Worm (Caenorhabditis elegans) whole organism, L2 larva: ENCODE data around the gene znf-593.

Experiments
- C34F6.9 ChIP-seq: fragments of 150-350 bp; optimal IDR thresholded peaks from 2 replicates; lab custom pipeline; 2014; ENCODE audit warnings: missing biosample characterization, missing genetic modification characterization
- R02D3.7 ChIP-seq: fragments of 150-350 bp; optimal IDR thresholded peaks from 2 replicates; lab custom pipeline; 2014; ENCODE audit warnings: missing biosample characterization, missing genetic modification characterization
- Y55F3AM.14 ChIP-seq: fragments of 200-800 bp; sonication (Bioruptor generic); optimal IDR thresholded peaks from 2 replicates; lab custom pipeline; 2018; ENCODE audit warnings: mild to moderate bottlenecking, missing genetic modification characterization, missing compliant biosample characterization
- ZK546.5 ChIP-seq: sonication (generic microtip); optimal IDR thresholded peaks from 2 replicates; lab custom pipeline; 2017; ENCODE audit warnings: missing biosample characterization, missing genetic modification characterization
- alr-1 ChIP-seq: fragments of 150-350 bp; optimal IDR thresholded peaks from 2 replicates; lab custom pipeline; 2014; ENCODE audit warnings: missing biosample characterization, missing genetic modification characterization
- ama-1 ChIP-seq: fragments of 150-350 bp; optimal IDR thresholded peaks from 2 replicates; lab custom pipeline; 2018; ENCODE audit warnings: inconsistent platforms
- blmp-1 ChIP-seq: sonication (generic microtip); optimal IDR thresholded peaks from 2 replicates; lab custom pipeline; 2017; ENCODE audit warnings: missing genetic modification characterization, mild to moderate bottlenecking, missing compliant biosample characterization, antibody characterized with exemption, moderate library complexity; ENCODE audit not compliant: insufficient read depth
- ceh-16 ChIP-seq: fragments of 150-350 bp; optimal IDR thresholded peaks from 2 replicates; lab custom pipeline; 2014; ENCODE audit warnings: missing biosample characterization, missing genetic modification characterization
- ceh-82 ChIP-seq: fragments of 150-350 bp; optimal IDR thresholded peaks from 2 replicates; lab custom pipeline; 2014; ENCODE audit warnings: missing biosample characterization, missing genetic modification characterization
- dmd-4 ChIP-seq: sonication (generic microtip); optimal IDR thresholded peaks from 2 replicates; lab custom pipeline; 2017; ENCODE audit warnings: missing biosample characterization, missing genetic modification characterization
- egl-27 ChIP-seq: sonication (generic microtip); optimal IDR thresholded peaks from 3 replicates; lab custom pipeline; 2017; ENCODE audit warnings: missing biosample characterization, missing genetic modification reagents, missing genetic modification characterization
- elt-1 ChIP-seq: fragments of 150-350 bp; optimal IDR thresholded peaks from 2 replicates; lab custom pipeline; 2014; ENCODE audit warnings: missing biosample characterization, missing genetic modification characterization
- fos-1 ChIP-seq: fragments of 150-350 bp; optimal IDR thresholded peaks from 2 replicates; lab custom pipeline; 2014; ENCODE audit warnings: missing biosample characterization, missing genetic modification characterization
- gmeb-1 ChIP-seq: fragments of 150-350 bp; optimal IDR thresholded peaks from 2 replicates; lab custom pipeline; 2014; ENCODE audit warnings: missing biosample characterization, missing genetic modification characterization
- lin-11 ChIP-seq: fragments of 150-350 bp; sonication (generic microtip); optimal IDR thresholded peaks from 2 replicates; lab custom pipeline; 2014; ENCODE audit warnings: missing biosample characterization, missing genetic modification characterization, inconsistent platforms, mixed read lengths
- lin-13 ChIP-seq: fragments of 150-350 bp; optimal IDR thresholded peaks from 2 replicates; lab custom pipeline; 2014; ENCODE audit warnings: missing biosample characterization, missing genetic modification reagents, missing genetic modification characterization
- lin-39 ChIP-seq: fragments of 150-350 bp; optimal IDR thresholded peaks from 2 replicates; lab custom pipeline; 2014; ENCODE audit warnings: missing biosample characterization, missing genetic modification reagents, missing genetic modification characterization
- lsy-2 ChIP-seq, 2 experiments: fragments of 150-350 bp in 1 of 2; sonication (generic microtip) in 1 of 2; optimal IDR thresholded peaks; 2 replicates each; lab custom pipeline; 2014 to 2017; ENCODE audit warnings: missing biosample characterization in 2 of 2, missing genetic modification characterization in 2 of 2
- mab-5 ChIP-seq: fragments of 150-350 bp; optimal IDR thresholded peaks from 2 replicates; lab custom pipeline; 2014; ENCODE audit warnings: missing biosample characterization, missing genetic modification characterization
- mbf-1 ChIP-seq: sonication (generic microtip); optimal IDR thresholded peaks from 2 replicates; lab custom pipeline; 2017; ENCODE audit warnings: missing biosample characterization, missing genetic modification characterization
- mdl-1 ChIP-seq, 2 experiments: fragments of 150-350 bp in 1 of 2; sonication (generic microtip) in 1 of 2; optimal IDR thresholded peaks; 2 replicates each; lab custom pipeline; 2017; ENCODE audit warnings: missing biosample characterization in 2 of 2, missing genetic modification characterization in 2 of 2
- nhr-10 ChIP-seq: sonication (generic microtip); optimal IDR thresholded peaks from 2 replicates; lab custom pipeline; 2017; ENCODE audit warnings: missing biosample characterization, missing genetic modification characterization
- nhr-11 ChIP-seq: fragments of 150-350 bp; optimal IDR thresholded peaks from 2 replicates; lab custom pipeline; 2014; ENCODE audit warnings: missing biosample characterization, missing genetic modification characterization
- nhr-12 ChIP-seq: fragments of 150-350 bp; optimal IDR thresholded peaks from 2 replicates; lab custom pipeline; 2014; ENCODE audit warnings: missing biosample characterization, missing genetic modification characterization
- nhr-21 ChIP-seq: fragments of 150-350 bp; optimal IDR thresholded peaks from 2 replicates; lab custom pipeline; 2014; ENCODE audit warnings: missing biosample characterization, missing genetic modification characterization
- nhr-23 ChIP-seq: fragments of 150-350 bp; optimal IDR thresholded peaks from 2 replicates; lab custom pipeline; 2014; ENCODE audit warnings: missing biosample characterization, missing genetic modification reagents, missing genetic modification characterization
- nhr-237 ChIP-seq: fragments of 150-350 bp; optimal IDR thresholded peaks from 2 replicates; lab custom pipeline; 2014; ENCODE audit warnings: missing biosample characterization, missing genetic modification characterization
- nhr-25 ChIP-seq: fragments of 150-350 bp; sonication (generic microtip); optimal IDR thresholded peaks from 3 replicates; lab custom pipeline; 2014; ENCODE audit warnings: missing biosample characterization, missing genetic modification characterization
- sem-4 ChIP-seq: fragments of 150-350 bp; optimal IDR thresholded peaks from 2 replicates; lab custom pipeline; 2014; ENCODE audit warnings: missing biosample characterization, missing genetic modification reagents, missing genetic modification characterization
- skn-1 ChIP-seq: sonication (generic microtip); optimal IDR thresholded peaks from 2 replicates; lab custom pipeline; 2017; ENCODE audit warnings: missing biosample characterization, missing genetic modification characterization
- sma-9 ChIP-seq, 2 experiments: fragments of 150-350 bp in 1 of 2; sonication (generic microtip) in 1 of 2; optimal IDR thresholded peaks; 2 replicates each; lab custom pipeline; 2014 to 2016; ENCODE audit warnings: missing genetic modification characterization in 2 of 2, mild to moderate bottlenecking in 1 of 2, missing biosample characterization in 1 of 2, missing compliant biosample characterization in 1 of 2, missing genetic modification reagents in 1 of 2, moderate library complexity in 1 of 2
- snpc-4 ChIP-seq: fragments of 150-350 bp; optimal IDR thresholded peaks from 2 replicates; lab custom pipeline; 2014; ENCODE audit warnings: missing biosample characterization, missing genetic modification characterization
- unc-39 ChIP-seq: fragments of 150-350 bp; optimal IDR thresholded peaks from 2 replicates; lab custom pipeline; 2014; ENCODE audit warnings: missing biosample characterization, missing genetic modification characterization
- unc-55 ChIP-seq: fragments of 150-350 bp; sonication (generic microtip); optimal IDR thresholded peaks from 3 replicates; lab custom pipeline; 2014; ENCODE audit warnings: missing biosample characterization, missing genetic modification reagents, missing genetic modification characterization
- unc-62 ChIP-seq: fragments of 150-350 bp; optimal IDR thresholded peaks from 2 replicates; lab custom pipeline; 2014; ENCODE audit warnings: missing biosample characterization, missing genetic modification reagents, missing genetic modification characterization
- ztf-1 ChIP-seq: fragments of 200-800 bp; sonication (Bioruptor generic); conservative IDR thresholded peaks from 2 replicates; pipeline ENCODE4 v1.3.6; 2022; ENCODE audit warnings: missing genetic modification characterization, missing compliant biosample characterization
- ztf-11 ChIP-seq: sonication (generic microtip); optimal IDR thresholded peaks from 2 replicates; lab custom pipeline; 2017; ENCODE audit warnings: missing biosample characterization, missing genetic modification characterization
- ztf-4 ChIP-seq: fragments of 150-350 bp; optimal IDR thresholded peaks from 2 replicates; lab custom pipeline; 2014; ENCODE audit warnings: missing biosample characterization, missing genetic modification characterization

Gene znf-593

ce11 chrIII:11898169-11898568, 20.4 kb downstream of the znf-593 start, which contains the start of gene tsen-2:
TSS of gene tsen-2 (minus strand) at chrIII:11898269.
- TF ChIP-seq nhr-21 (tag; lab: Kevin White, UChicago), result no peak
- TF ChIP-seq C34F6.9 (tag; lab: Kevin White, UChicago), result no peak
- TF ChIP-seq blmp-1, result no peak
- TF ChIP-seq ztf-1 (GFP tag; lab: Robert Waterston, UW), result no peak
- TF ChIP-seq egl-27, result no peak
- TF ChIP-seq ceh-82 (tag; lab: Kevin White, UChicago), result no peak
- TF ChIP-seq lin-11 (tag; lab: Kevin White, UChicago), result no peak
- TF ChIP-seq mab-5, result no peak
- no peak for TF ChIP-seq sma-9 (GFP tag; optimal IDR thresholded peaks at IDR 0.05; lab: Kevin White, UChicago)
- no peak for TF ChIP-seq sma-9 (tag; optimal IDR thresholded peaks at IDR 0.05; lab: Kevin White, UChicago)
- no peak for TF ChIP-seq unc-39 (tag; lab: Kevin White, UChicago)
- TF ChIP-seq mdl-1 (tag; optimal IDR thresholded peaks at IDR 0.05; lab: Kevin White, UChicago), result no peak
- no peak for TF ChIP-seq dmd-4 (tag; lab: Kevin White, UChicago)

ce11 chrIII:11896652-11897051, 21.9 kb downstream of the znf-593 start:
- TF ChIP-seq nhr-25 (tag; lab: Kevin White, UChicago) (no peak), ztf-1 (GFP tag; lab: Robert Waterston, UW) (no peak), nhr-12 (tag; lab: Kevin White, UChicago) (no peak), egl-27 (no peak), alr-1 (tag; lab: Kevin White, UChicago) (no peak), mdl-1 (tag; optimal IDR thresholded peaks at IDR 0.05; lab: Kevin White, UChicago) (no peak), lin-39 (tag; lab: Kevin White, UChicago) (no peak), nhr-237 (tag; lab: Kevin White, UChicago) (no peak), unc-55 (GFP tag; lab: Kevin White, UChicago) (no peak), ZK546.5 (tag; lab: Kevin White, UChicago) (no peak), ama-1 (lab: Kevin White, UChicago) (no peak), gmeb-1 (tag; lab: Kevin White, UChicago) (no peak), nhr-23 (no peak), fos-1 (no peak)
- TF ChIP-seq, all 48 proteins: peak for 0

ce11 chrIII:11895504-11895903, 23.0 kb downstream of the znf-593 start:
- TF ChIP-seq nhr-21 (tag; lab: Kevin White, UChicago) (no peak), lin-13 (GFP tag; lab: Kevin White, UChicago) (no peak), nhr-11 (tag; lab: Kevin White, UChicago) (no peak), mdl-1 (tag; optimal IDR thresholded peaks at IDR 0.05; lab: Kevin White, UChicago) (no peak), gmeb-1 (tag; lab: Kevin White, UChicago) (no peak), R02D3.7 (tag; lab: Kevin White, UChicago) (no peak), ama-1 (lab: Kevin White, UChicago) (no peak), snpc-4 (no peak), nhr-23 (no peak), mab-5 (no peak), egl-27 (no peak), ceh-16 (tag; lab: Kevin White, UChicago) (no peak), nhr-12 (tag; lab: Kevin White, UChicago) (no peak), ZK546.5 (tag; lab: Kevin White, UChicago) (no peak), unc-62 (no peak), skn-1 (no peak), sma-9 (GFP tag; optimal IDR thresholded peaks at IDR 0.05; lab: Kevin White, UChicago) (no peak), sma-9 (tag; optimal IDR thresholded peaks at IDR 0.05; lab: Kevin White, UChicago) (no peak)
- TF ChIP-seq, all 48 proteins: peak for 0

ce11 chrIII:11892939-11893338, 25.6 kb downstream of the znf-593 start, which contains the start of gene Y56A3A.41:
TSS of gene Y56A3A.41 (minus strand) at chrIII:11893039.
- no peak for TF ChIP-seq ZK546.5 (tag; lab: Kevin White, UChicago)
- TF ChIP-seq lin-11 (tag; lab: Kevin White, UChicago), result no peak
- no peak for TF ChIP-seq ztf-4 (tag; lab: Kevin White, UChicago)
- no peak for TF ChIP-seq ztf-1 (GFP tag; lab: Robert Waterston, UW)
- TF ChIP-seq Y55F3AM.14 (GFP tag; lab: Kevin White, UChicago), result no peak
- TF ChIP-seq, all 48 proteins: peak for 0

- TF ChIP-seq mbf-1 (no peak), sem-4 (tag; lab: Kevin White, UChicago) (no peak), lsy-2 (tag; optimal IDR thresholded peaks at IDR 0.05; lab: Kevin White, UChicago) (no peak), unc-62 (no peak), ceh-82 (tag; lab: Kevin White, UChicago) (no peak), elt-1 (tag; lab: Kevin White, UChicago) (no peak), unc-55 (GFP tag; lab: Kevin White, UChicago) (no peak), ztf-4 (tag; lab: Kevin White, UChicago) (no peak), nhr-10 (tag; lab: Kevin White, UChicago) (no peak), blmp-1 (no peak), lin-13 (GFP tag; lab: Kevin White, UChicago) (no peak), fos-1 (no peak), ztf-1 (GFP tag; lab: Robert Waterston, UW) (no peak), nhr-23 (no peak), egl-27 (no peak), lin-11 (tag; lab: Kevin White, UChicago) (no peak), sma-9 (GFP tag; optimal IDR thresholded peaks at IDR 0.05; lab: Kevin White, UChicago) (no peak), sma-9 (tag; optimal IDR thresholded peaks at IDR 0.05; lab: Kevin White, UChicago) (no peak), ztf-11 (tag; lab: Kevin White, UChicago) (no peak), nhr-237 (tag; lab: Kevin White, UChicago) (no peak)
Measured at ce11 chrIII:11891335-11891734, 27.2 kb downstream of the znf-593 start, which contains the start of gene faah-5. TSS of gene faah-5 (minus strand) at chrIII:11891435.
